Fruit fly (Drosophila melanogaster) whole organism, embryonic: Measurements from ENCODE around the gene GstD5.

Experiments used
- Adf1 ChIP-seq: fragments of 200-800 bp; sonication (Bioruptor generic); IDR thresholded peaks from 2 replicates; pipeline ENCODE4 v1.3.6; 2022; ENCODE audit warnings: missing biosample characterization, missing genetic modification characterization
- C15 ChIP-seq: fragments of 200-800 bp; sonication (Bioruptor generic); IDR thresholded peaks from 3 replicates; pipeline ENCODE4 v1.3.6; 2022; ENCODE audit warnings: missing biosample characterization, missing genetic modification characterization
- CG10321 ChIP-seq: fragments of 200-800 bp; sonication (Bioruptor generic); IDR thresholded peaks from 2 replicates; pipeline ENCODE4 v1.3.6; 2022; ENCODE audit warnings: missing biosample characterization, missing genetic modification characterization
- CG10543 ChIP-seq: fragments of 200-800 bp; sonication (Bioruptor generic); optimal IDR thresholded peaks from 3 replicates; lab custom pipeline; 2017; ENCODE audit warnings: missing biosample characterization, mild to moderate bottlenecking, missing genetic modification characterization, moderate library complexity
- CG10565 ChIP-seq: fragments of 200-800 bp; sonication (Bioruptor generic); optimal IDR thresholded peaks from 3 replicates; lab custom pipeline; 2016; ENCODE audit warnings: missing biosample characterization, mild to moderate bottlenecking, missing genetic modification characterization
- CG11504 ChIP-seq: fragments of 200-800 bp; sonication (Bioruptor generic); optimal IDR thresholded peaks from 3 replicates; lab custom pipeline; 2019; ENCODE audit warnings: missing biosample characterization, mild to moderate bottlenecking, missing genetic modification characterization, moderate library complexity
- CG11696 ChIP-seq: fragments of 200-800 bp; sonication (Bioruptor generic); IDR thresholded peaks from 2 replicates; pipeline ENCODE4 v1.3.6; 2022; ENCODE audit warnings: missing biosample characterization, missing genetic modification characterization
- CG12219 ChIP-seq: fragments of 200-800 bp; sonication (Bioruptor generic); optimal IDR thresholded peaks from 3 replicates; lab custom pipeline; 2018; ENCODE audit warnings: missing biosample characterization, mild to moderate bottlenecking, missing genetic modification characterization
- CG12769 ChIP-seq: fragments of 200-800 bp; sonication (Bioruptor generic); optimal IDR thresholded peaks from 2 replicates; lab custom pipeline; 2019; ENCODE audit warnings: missing biosample characterization, mild to moderate bottlenecking, missing genetic modification characterization, moderate library complexity
- CG13287 ChIP-seq: fragments of 200-800 bp; sonication (Bioruptor generic); IDR thresholded peaks from 2 replicates; pipeline ENCODE4 v1.3.6; 2022; ENCODE audit warnings: missing biosample characterization, missing genetic modification characterization; ENCODE audit not compliant: partially characterized antibody
- CG1602 ChIP-seq: fragments of 200-800 bp; sonication (Bioruptor generic); optimal IDR thresholded peaks from 3 replicates; lab custom pipeline; 2016; ENCODE audit warnings: missing biosample characterization, missing genetic modification characterization
- CG1832 ChIP-seq: fragments of 200-800 bp; sonication (Bioruptor generic); optimal IDR thresholded peaks from 2 replicates; lab custom pipeline; 2017; ENCODE audit warnings: missing biosample characterization, mild to moderate bottlenecking, missing genetic modification characterization, inconsistent platforms
- CG18599 ChIP-seq: fragments of 200-800 bp; sonication (Bioruptor generic); optimal IDR thresholded peaks from 3 replicates; lab custom pipeline; 2017; ENCODE audit warnings: missing biosample characterization, missing genetic modification characterization, mild to moderate bottlenecking, moderate library complexity, missing genetic modification reagents
- CG18619 ChIP-seq: fragments of 200-800 bp; sonication (Bioruptor generic); optimal IDR thresholded peaks from 3 replicates; lab custom pipeline; 2017; ENCODE audit warnings: missing biosample characterization, mild to moderate bottlenecking, missing genetic modification characterization
- CG32532 ChIP-seq: fragments of 200-800 bp; sonication (Bioruptor generic); IDR thresholded peaks from 2 replicates; pipeline ENCODE4 v1.3.6; 2022; ENCODE audit warnings: missing biosample characterization, missing genetic modification characterization
- CG3407 ChIP-seq: fragments of 200-800 bp; sonication (Bioruptor generic); optimal IDR thresholded peaks from 2 replicates; lab custom pipeline; 2018; ENCODE audit warnings: missing biosample characterization, mild to moderate bottlenecking, missing genetic modification characterization
- CG34224 ChIP-seq: fragments of 200-800 bp; sonication (Bioruptor generic); IDR thresholded peaks from 3 replicates; pipeline ENCODE4 v1.3.6; 2022; ENCODE audit warnings: missing biosample characterization, missing genetic modification characterization; ENCODE audit not compliant: partially characterized antibody
- CG6854 ChIP-seq: fragments of 200-800 bp; sonication (Bioruptor generic); optimal IDR thresholded peaks from 3 replicates; lab custom pipeline; 2017; ENCODE audit warnings: missing biosample characterization, mild to moderate bottlenecking, missing genetic modification characterization
- CG7963 ChIP-seq: fragments of 200-800 bp; sonication (Bioruptor generic); IDR thresholded peaks from 3 replicates; pipeline ENCODE4 v1.3.6; 2022; ENCODE audit warnings: missing biosample characterization, missing genetic modification characterization; ENCODE audit not compliant: partially characterized antibody
- Deaf1 ChIP-seq: fragments of 200-800 bp; optimal IDR thresholded peaks from 3 replicates; lab custom pipeline; 2019; ENCODE audit warnings: missing biosample characterization, mild to moderate bottlenecking, missing genetic modification characterization, moderate library complexity
- Elba2 ChIP-seq: fragments of 200-800 bp; sonication (Bioruptor generic); optimal IDR thresholded peaks from 3 replicates; lab custom pipeline; 2016; ENCODE audit warnings: missing biosample characterization, missing genetic modification characterization
- HmgZ ChIP-seq: fragments of 200-800 bp; sonication (Bioruptor generic); optimal IDR thresholded peaks from 2 replicates; lab custom pipeline; 2018; ENCODE audit warnings: missing biosample characterization, mild to moderate bottlenecking, missing genetic modification characterization
- Mad ChIP-seq: fragments of 200-800 bp; sonication (Bioruptor generic); optimal IDR thresholded peaks from 2 replicates; lab custom pipeline; 2016; ENCODE audit warnings: missing biosample characterization, missing genetic modification characterization
- Mrtf ChIP-seq: fragments of 200-800 bp; sonication (Bioruptor generic); IDR thresholded peaks from 3 replicates; pipeline ENCODE4 v1.3.6; 2022; ENCODE audit warnings: missing biosample characterization, missing genetic modification characterization
- Nf-YB ChIP-seq: fragments of 200-800 bp; sonication (Bioruptor generic); optimal IDR thresholded peaks from 3 replicates; lab custom pipeline; 2019; ENCODE audit warnings: missing biosample characterization, mild to moderate bottlenecking, missing genetic modification characterization, moderate library complexity
- Nf-YC ChIP-seq: fragments of 200-800 bp; optimal IDR thresholded peaks from 3 replicates; lab custom pipeline; 2019; ENCODE audit warnings: missing biosample characterization, mild to moderate bottlenecking, missing genetic modification characterization, moderate library complexity
- Oli ChIP-seq: fragments of 200-800 bp; sonication (Bioruptor generic); optimal IDR thresholded peaks from 2 replicates; lab custom pipeline; 2018; ENCODE audit warnings: missing biosample characterization, mild to moderate bottlenecking, missing genetic modification characterization, moderate library complexity
- Rfx ChIP-seq: fragments of 200-800 bp; sonication (Bioruptor generic); IDR thresholded peaks from 2 replicates; pipeline ENCODE4 v1.3.6; 2022; ENCODE audit warnings: missing biosample characterization, missing genetic modification characterization
- Rx ChIP-seq: fragments of 200-800 bp; sonication (Bioruptor generic); IDR thresholded peaks from 2 replicates; pipeline ENCODE4 v1.3.6; 2022; ENCODE audit warnings: missing biosample characterization, missing genetic modification characterization
- al ChIP-seq: fragments of 200-800 bp; sonication (Bioruptor generic); IDR thresholded peaks from 2 replicates; pipeline ENCODE4 v1.3.6; 2022; ENCODE audit warnings: missing biosample characterization, missing genetic modification characterization
- caup ChIP-seq: fragments of 200-800 bp; sonication (Bioruptor generic); optimal IDR thresholded peaks from 3 replicates; lab custom pipeline; 2017; ENCODE audit warnings: missing biosample characterization, mild to moderate bottlenecking, missing genetic modification characterization, moderate library complexity; ENCODE audit not compliant: severe bottlenecking
- chif ChIP-seq, 2 experiments: fragments of 200-800 bp; sonication (Bioruptor generic); optimal IDR thresholded peaks; 3 replicates each; lab custom pipeline; 2016; ENCODE audit warnings: missing biosample characterization in 2 of 2, missing genetic modification characterization in 2 of 2
- croc ChIP-seq: fragments of 200-800 bp; sonication (Bioruptor generic); conservative IDR thresholded peaks from 3 replicates; pipeline ENCODE4 v1.3.6; 2022; ENCODE audit warnings: missing biosample characterization, missing genetic modification characterization
- crol ChIP-seq: fragments of 200-800 bp; sonication (Bioruptor generic); IDR thresholded peaks from 2 replicates; pipeline ENCODE4 v1.3.6; 2022; ENCODE audit warnings: missing biosample characterization, missing genetic modification characterization
- cwo ChIP-seq: fragments of 200-800 bp; sonication (Bioruptor generic); optimal IDR thresholded peaks from 3 replicates; lab custom pipeline; 2017; ENCODE audit warnings: missing biosample characterization, missing genetic modification characterization, mild to moderate bottlenecking, moderate library complexity, missing genetic modification reagents
- ewg ChIP-seq: fragments of 200-800 bp; sonication (Bioruptor generic); optimal IDR thresholded peaks from 3 replicates; lab custom pipeline; 2017; ENCODE audit warnings: mild to moderate bottlenecking, missing biosample characterization, missing genetic modification reagents, missing genetic modification characterization
- gce ChIP-seq: fragments of 200-800 bp; sonication (Bioruptor generic); IDR thresholded peaks from 3 replicates; pipeline ENCODE4 v1.3.6; 2022; ENCODE audit warnings: missing biosample characterization, missing genetic modification characterization
- her ChIP-seq: fragments of 200-800 bp; sonication (Bioruptor generic); optimal IDR thresholded peaks from 2 replicates; lab custom pipeline; 2016; ENCODE audit warnings: missing biosample characterization, missing genetic modification characterization
- kni ChIP-seq: fragments of 200-800 bp; sonication (Bioruptor generic); optimal IDR thresholded peaks from 3 replicates; lab custom pipeline; 2017; ENCODE audit warnings: mild to moderate bottlenecking, missing biosample characterization, missing genetic modification reagents, missing genetic modification characterization
- nom ChIP-seq: fragments of 200-800 bp; sonication (Bioruptor generic); optimal IDR thresholded peaks from 2 replicates; lab custom pipeline; 2017; ENCODE audit warnings: missing biosample characterization, missing genetic modification characterization, mild to moderate bottlenecking, moderate library complexity, missing genetic modification reagents
- pnt ChIP-seq: fragments of 200-800 bp; sonication (Bioruptor generic); optimal IDR thresholded peaks from 3 replicates; lab custom pipeline; 2016; ENCODE audit warnings: missing biosample characterization, missing genetic modification characterization
- psq ChIP-seq: fragments of 200-800 bp; sonication (Bioruptor generic); optimal IDR thresholded peaks from 2 replicates; lab custom pipeline; 2017; ENCODE audit warnings: missing biosample characterization, missing genetic modification characterization
- salm ChIP-seq: fragments of 200-800 bp; sonication (Bioruptor generic); optimal IDR thresholded peaks from 2 replicates; lab custom pipeline; 2018; ENCODE audit warnings: missing biosample characterization, mild to moderate bottlenecking, missing genetic modification characterization
- slp2 ChIP-seq: fragments of 200-800 bp; sonication (Bioruptor generic); optimal IDR thresholded peaks from 2 replicates; lab custom pipeline; 2016; ENCODE audit warnings: missing biosample characterization, missing genetic modification characterization
- sqz ChIP-seq: fragments of 200-800 bp; sonication (Bioruptor generic); optimal IDR thresholded peaks from 3 replicates; lab custom pipeline; 2018; ENCODE audit warnings: missing biosample characterization, mild to moderate bottlenecking, missing genetic modification characterization
- sug ChIP-seq: fragments of 200-800 bp; optimal IDR thresholded peaks from 2 replicates; lab custom pipeline; 2019; ENCODE audit warnings: missing biosample characterization, mild to moderate bottlenecking, missing genetic modification characterization, moderate library complexity
- tll ChIP-seq, 2 experiments: fragments of 200-800 bp in 1 of 2; fragments of >200 bp in 1 of 2; sonication (Bioruptor generic) in 1 of 2; optimal IDR thresholded peaks; 2 replicates each; lab custom pipeline; 2017 to 2019; ENCODE audit warnings: missing biosample characterization in 2 of 2, missing genetic modification characterization in 2 of 2, mild to moderate bottlenecking in 1 of 2, moderate library complexity in 1 of 2
- toy ChIP-seq: fragments of 200-800 bp; sonication (Bioruptor generic); IDR thresholded peaks from 2 replicates; pipeline ENCODE4 v1.3.6; 2022; ENCODE audit warnings: missing biosample characterization, missing genetic modification characterization
- z ChIP-seq: fragments of 200-800 bp; sonication (Bioruptor generic); IDR thresholded peaks from 3 replicates; pipeline ENCODE4 v1.3.6; 2022; ENCODE audit warnings: missing biosample characterization, missing genetic modification characterization
- zfh2 ChIP-seq: fragments of 200-800 bp; sonication (Bioruptor generic); optimal IDR thresholded peaks from 2 replicates; lab custom pipeline; 2016; ENCODE audit warnings: missing biosample characterization, missing genetic modification characterization

GstD5 gene

dm6 chr3R:12347659-12348058, 27.9 kb upstream of the GstD5 start (continued):
- TF ChIP-seq CG13287 (no peak), toy (no peak), CG32532 (GFP tag; lab: Robert Waterston, UW) (0 out of 2 replicates have a peak, but pooled peaks have one; percentile 9), CG3407 (GFP tag; lab: Kevin White, UChicago) (no peak), Nf-YC (tag; lab: Kevin White, UChicago) (peak; percentile 91), HmgZ (tag; lab: Kevin White, UChicago) (no peak), CG1602 (GFP tag; lab: Kevin White, UChicago) (no peak), ewg (peak; percentile 74), Rx (GFP tag; lab: Robert Waterston, UW) (no peak), CG12219 (GFP tag; lab: Kevin White, UChicago) (no peak), Nf-YB (peak; percentile 78), Adf1 (GFP tag; lab: Robert Waterston, UW) (0 out of 2 replicates have a peak, but pooled peaks have one; percentile 8), CG11504 (no peak), CG10543 (GFP tag; lab: Kevin White, UChicago) (no peak), chif (GFP tag; optimal IDR thresholded peaks at IDR 0.05; lab: Kevin White, UChicago) (no peak), nom (GFP tag; lab: Kevin White, UChicago) (no peak), Deaf1 (tag; lab: Kevin White, UChicago) (peak; percentile 84), pnt (GFP tag; lab: Kevin White, UChicago) (no peak), CG1832 (GFP tag; lab: Kevin White, UChicago) (peak; percentile 37), cwo (GFP tag; lab: Kevin White, UChicago) (no peak), CG6854 (GFP tag; lab: Kevin White, UChicago) (no peak), Mad (GFP tag; lab: Kevin White, UChicago) (no peak), CG18599 (GFP tag; lab: Kevin White, UChicago) (no peak), slp2 (GFP tag; lab: Kevin White, UChicago) (no peak), Rfx (GFP tag; lab: Robert Waterston, UW) (no peak), CG10321 (GFP tag; lab: Robert Waterston, UW) (peak; percentile 73)
- TF ChIP-seq, all 482 proteins: peak for 11

dm6 chr3R:12350497-12350896, 25.0 kb upstream of the GstD5 start, which contains the start of gene CG10038:
Gene CG10038 (minus strand): TSS chr3R:12350644.
- TF ChIP-seq CG12769 (tag; lab: Kevin White, UChicago) (no peak), CG11696 (GFP tag; lab: Robert Waterston, UW) (no peak), Rx (GFP tag; lab: Robert Waterston, UW) (no peak), kni (no peak), CG7963 (GFP tag; lab: Robert Waterston, UW) (peak; percentile 86), sug (no peak), tll (GFP tag; optimal IDR thresholded peaks at IDR 0.05; lab: Kevin White, UChicago) (no peak), CG18619 (GFP tag; lab: Kevin White, UChicago) (no peak), Nf-YC (tag; lab: Kevin White, UChicago) (peak; percentile 38), Elba2 (GFP tag; lab: Kevin White, UChicago) (no peak), crol (GFP tag; lab: Robert Waterston, UW) (no peak), zfh2 (GFP tag; lab: Kevin White, UChicago) (peak; percentile 37), psq (no peak), al (GFP tag; lab: Robert Waterston, UW) (peak; percentile 21; the same call in 1 of the 2 replicates), croc (no peak), Oli (tag; lab: Kevin White, UChicago) (no peak), Mrtf (GFP tag; lab: Robert Waterston, UW) (0 out of 3 replicates have a peak, but pooled peaks have one; percentile 28), her (GFP tag; lab: Kevin White, UChicago) (no peak), C15 (GFP tag; lab: Robert Waterston, UW) (no peak), CG34224 (GFP tag; lab: Robert Waterston, UW) (peak; percentile 92), CG10565 (GFP tag; lab: Kevin White, UChicago) (no peak), sqz (GFP tag; lab: Kevin White, UChicago) (peak; percentile 28), z (GFP tag; lab: Robert Waterston, UW) (no peak), Deaf1 (tag; lab: Kevin White, UChicago) (no peak), caup (GFP tag; lab: Kevin White, UChicago) (peak; percentile 34), gce (GFP tag; lab: Robert Waterston, UW) (no peak), salm (no peak)
